Worm (Caenorhabditis elegans) whole organism, mixed stage, embryonic: ENCODE results near the gene F26C11.1.

ENCODE experiments used
- ceh-43 ChIP-seq: fragments of 200-800 bp; sonication (Bioruptor generic); optimal IDR thresholded peaks from 2 replicates; lab custom pipeline; 2018; ENCODE audit warnings: mild to moderate bottlenecking, missing genetic modification characterization, moderate library complexity, missing compliant biosample characterization
- ces-1 ChIP-seq: fragments of 150-350 bp; optimal IDR thresholded peaks from 2 replicates; lab custom pipeline; 2014; ENCODE audit warnings: missing biosample characterization, missing genetic modification reagents, missing genetic modification characterization
- elt-3 ChIP-seq: fragments of 150-350 bp; optimal IDR thresholded peaks from 2 replicates; lab custom pipeline; 2014; ENCODE audit warnings: missing biosample characterization, missing genetic modification characterization
- lin-13 ChIP-seq: fragments of 150-350 bp; optimal IDR thresholded peaks from 2 replicates; lab custom pipeline; 2014; ENCODE audit warnings: missing biosample characterization, missing genetic modification characterization
- mep-1 ChIP-seq: fragments of 150-350 bp; optimal IDR thresholded peaks from 2 replicates; lab custom pipeline; 2017; ENCODE audit warnings: missing biosample characterization, missing genetic modification reagents, missing genetic modification characterization, inconsistent platforms
- nhr-12 ChIP-seq: fragments of 150-350 bp; optimal IDR thresholded peaks from 2 replicates; lab custom pipeline; 2014; ENCODE audit warnings: missing biosample characterization, missing genetic modification characterization
- nhr-237 ChIP-seq: fragments of 150-350 bp; optimal IDR thresholded peaks from 2 replicates; lab custom pipeline; 2014; ENCODE audit warnings: missing biosample characterization, missing genetic modification characterization
- nhr-76 ChIP-seq: sonication (generic microtip); optimal IDR thresholded peaks from 2 replicates; lab custom pipeline; 2017; ENCODE audit warnings: missing biosample characterization, missing genetic modification characterization
- snpc-4 ChIP-seq: fragments of 150-350 bp; optimal IDR thresholded peaks from 2 replicates; lab custom pipeline; 2014; ENCODE audit warnings: missing biosample characterization, missing genetic modification characterization
- sptf-1 ChIP-seq: sonication (generic microtip); optimal IDR thresholded peaks from 2 replicates; lab custom pipeline; 2017; ENCODE audit warnings: mild to moderate bottlenecking, missing genetic modification characterization, moderate library complexity, missing compliant biosample characterization
- tbx-8 ChIP-seq: fragments of 200-800 bp; sonication (Bioruptor generic); optimal IDR thresholded peaks from 2 replicates; lab custom pipeline; 2018; ENCODE audit warnings: mild to moderate bottlenecking, missing genetic modification characterization, moderate library complexity, missing compliant biosample characterization
- unc-39 ChIP-seq: fragments of 150-350 bp; optimal IDR thresholded peaks from 2 replicates; lab custom pipeline; 2014; ENCODE audit warnings: missing biosample characterization, missing genetic modification characterization
- ztf-11 ChIP-seq: fragments of 150-350 bp; optimal IDR thresholded peaks from 2 replicates; lab custom pipeline; 2014; ENCODE audit warnings: missing biosample characterization, missing genetic modification characterization

DNA sequence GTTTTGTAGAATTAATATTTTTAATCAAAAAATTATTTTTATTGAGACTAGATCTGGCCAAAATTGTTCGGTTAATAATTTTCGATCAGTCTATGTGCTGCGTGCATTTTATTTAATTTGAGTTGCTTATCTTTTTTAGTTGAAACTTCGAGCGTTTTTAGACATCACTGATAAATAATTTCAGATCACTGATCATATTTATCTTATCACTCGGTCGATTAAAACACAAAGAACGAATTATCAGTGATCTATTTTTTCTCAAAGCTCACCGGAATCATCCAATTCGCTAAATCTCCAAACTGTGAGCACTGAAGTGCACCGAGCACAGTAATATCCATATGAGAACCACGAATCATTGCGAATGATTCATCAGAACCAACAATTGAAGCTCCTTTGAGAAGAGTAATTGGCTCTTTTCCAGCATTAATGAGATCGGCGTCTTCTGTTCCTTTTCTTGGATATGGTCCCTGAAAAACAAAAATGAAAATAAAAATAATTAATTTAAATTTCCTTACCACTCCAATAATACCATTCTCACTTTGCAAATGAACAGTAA, 40.6 kb downstream of the F26C11.1 start:
- no peak for TF ChIP-seq ztf-11 (tag; lab: Kevin White, UChicago)
- no peak for TF ChIP-seq tbx-8 (GFP tag; lab: Kevin White, UChicago)
- no peak for TF ChIP-seq elt-3 (tag; lab: Kevin White, UChicago)
- TF ChIP-seq snpc-4 (tag; lab: Kevin White, UChicago): no peak
- TF ChIP-seq lin-13 (tag; lab: Kevin White, UChicago): no peak
- no peak for TF ChIP-seq nhr-12
- TF ChIP-seq nhr-76 (tag; lab: Kevin White, UChicago): no peak
- TF ChIP-seq ceh-43: no peak
- no peak for TF ChIP-seq ces-1 (GFP tag; lab: Kevin White, UChicago)
- TF ChIP-seq unc-39 (tag; lab: Kevin White, UChicago): no peak
- TF ChIP-seq mep-1: no peak
- no peak for TF ChIP-seq nhr-237 (tag; lab: Kevin White, UChicago)
- TF ChIP-seq sptf-1 (tag; lab: Kevin White, UChicago): no peak
